Fruit fly (Drosophila melanogaster) whole organism, embryonic: ENCODE results near the gene CG32052.

ENCODE experiments used
- Ada2b ChIP-seq: fragments of 200-800 bp; sonication (Bioruptor generic); IDR thresholded peaks from 2 replicates; pipeline ENCODE4 v1.3.6; 2022; ENCODE audit warnings: missing biosample characterization, missing genetic modification characterization
- Atf-2 ChIP-seq: fragments of 200-800 bp; sonication (Bioruptor generic); optimal IDR thresholded peaks from 2 replicates; lab custom pipeline; 2016; ENCODE audit warnings: missing biosample characterization, missing genetic modification characterization
- Bdp1 ChIP-seq: fragments of 200-800 bp; sonication (Bioruptor generic); optimal IDR thresholded peaks from 3 replicates; lab custom pipeline; 2016; ENCODE audit warnings: missing biosample characterization, missing genetic modification characterization
- CG10366 ChIP-seq: fragments of 200-800 bp; sonication (Bioruptor generic); IDR thresholded peaks from 2 replicates; pipeline ENCODE4 v1.3.6; 2022; ENCODE audit warnings: missing biosample characterization, missing genetic modification characterization
- CG10979 ChIP-seq: fragments of 200-800 bp; sonication (Bioruptor generic); optimal IDR thresholded peaks from 2 replicates; lab custom pipeline; 2018; ENCODE audit warnings: missing biosample characterization, mild to moderate bottlenecking, missing genetic modification characterization, moderate library complexity
- CG11504 ChIP-seq: fragments of 200-800 bp; sonication (Bioruptor generic); optimal IDR thresholded peaks from 3 replicates; lab custom pipeline; 2019; ENCODE audit warnings: missing biosample characterization, mild to moderate bottlenecking, missing genetic modification characterization, moderate library complexity
- CG11723 ChIP-seq: fragments of 200-800 bp; sonication (Bioruptor generic); optimal IDR thresholded peaks from 2 replicates; lab custom pipeline; 2017; ENCODE audit warnings: missing biosample characterization, mild to moderate bottlenecking, missing genetic modification characterization
- CG1233 ChIP-seq: fragments of 200-800 bp; sonication (Bioruptor generic); optimal IDR thresholded peaks from 4 replicates; lab custom pipeline; 2018; ENCODE audit warnings: missing biosample characterization, mild to moderate bottlenecking, missing genetic modification characterization
- CG13123 ChIP-seq: fragments of 200-800 bp; sonication (Bioruptor generic); optimal IDR thresholded peaks from 2 replicates; lab custom pipeline; 2016; ENCODE audit warnings: missing biosample characterization, missing genetic modification characterization
- CG17328 ChIP-seq: fragments of 200-800 bp; sonication (Bioruptor generic); IDR thresholded peaks from 2 replicates; pipeline ENCODE4 v1.3.6; 2022; ENCODE audit warnings: missing biosample characterization, missing genetic modification characterization
- CG18599 ChIP-seq: fragments of 200-800 bp; sonication (Bioruptor generic); optimal IDR thresholded peaks from 3 replicates; lab custom pipeline; 2017; ENCODE audit warnings: missing biosample characterization, missing genetic modification characterization, mild to moderate bottlenecking, moderate library complexity, missing genetic modification reagents
- CG2120 ChIP-seq: fragments of 200-800 bp; sonication (Bioruptor generic); optimal IDR thresholded peaks from 3 replicates; lab custom pipeline; 2016; ENCODE audit warnings: missing biosample characterization, missing genetic modification characterization
- CG2875 ChIP-seq: fragments of 200-800 bp; sonication (Bioruptor generic); optimal IDR thresholded peaks from 2 replicates; lab custom pipeline; 2017; ENCODE audit warnings: missing biosample characterization, mild to moderate bottlenecking, missing genetic modification characterization, missing genetic modification reagents
- CG31388 ChIP-seq: fragments of 200-800 bp; sonication (Bioruptor generic); optimal IDR thresholded peaks from 2 replicates; lab custom pipeline; 2016; ENCODE audit warnings: missing biosample characterization, missing genetic modification characterization
- CG32532 ChIP-seq: fragments of 200-800 bp; sonication (Bioruptor generic); IDR thresholded peaks from 2 replicates; pipeline ENCODE4 v1.3.6; 2022; ENCODE audit warnings: missing biosample characterization, missing genetic modification characterization
- CG4707 ChIP-seq: fragments of 200-800 bp; sonication (Bioruptor generic); optimal IDR thresholded peaks from 2 replicates; lab custom pipeline; 2018; ENCODE audit warnings: missing biosample characterization, mild to moderate bottlenecking, missing genetic modification characterization, moderate library complexity
- CG6254 ChIP-seq: fragments of 200-800 bp; sonication (Bioruptor generic); optimal IDR thresholded peaks from 3 replicates; lab custom pipeline; 2017; ENCODE audit warnings: mild to moderate bottlenecking, missing biosample characterization, missing genetic modification reagents, missing genetic modification characterization
- CG6654 ChIP-seq: fragments of 200-800 bp; sonication (Bioruptor generic); optimal IDR thresholded peaks from 2 replicates; lab custom pipeline; 2017; ENCODE audit warnings: missing biosample characterization, mild to moderate bottlenecking, missing genetic modification characterization
- CG7745 ChIP-seq: fragments of 200-800 bp; sonication (Bioruptor generic); optimal IDR thresholded peaks from 2 replicates; lab custom pipeline; 2018; ENCODE audit warnings: missing biosample characterization, mild to moderate bottlenecking, missing genetic modification characterization, moderate library complexity
- CG8388 ChIP-seq: fragments of 200-800 bp; sonication (Bioruptor generic); optimal IDR thresholded peaks from 2 replicates; lab custom pipeline; 2019; ENCODE audit warnings: missing biosample characterization, mild to moderate bottlenecking, missing genetic modification characterization, moderate library complexity
- CG8765 ChIP-seq: fragments of 200-800 bp; sonication (Bioruptor generic); IDR thresholded peaks from 2 replicates; pipeline ENCODE4 v1.3.6; 2022; ENCODE audit warnings: missing biosample characterization, missing genetic modification characterization
- CG9609 ChIP-seq: fragments of 200-800 bp; sonication (Bioruptor generic); optimal IDR thresholded peaks from 3 replicates; lab custom pipeline; 2016; ENCODE audit warnings: missing biosample characterization, missing genetic modification characterization
- CG9817 ChIP-seq: fragments of 200-800 bp; sonication (Bioruptor generic); optimal IDR thresholded peaks from 2 replicates; lab custom pipeline; 2018; ENCODE audit warnings: missing biosample characterization, mild to moderate bottlenecking, missing genetic modification characterization, moderate library complexity
- CkIIα-i1 ChIP-seq: fragments of 200-800 bp; sonication (Bioruptor generic); IDR thresholded peaks from 2 replicates; pipeline ENCODE4 v1.3.6; 2022; ENCODE audit warnings: missing biosample characterization, missing genetic modification characterization
- Doc2 ChIP-seq: fragments of 200-800 bp; sonication (Bioruptor generic); IDR thresholded peaks from 2 replicates; pipeline ENCODE4 v1.3.6; 2022; ENCODE audit warnings: missing biosample characterization, missing genetic modification characterization
- Nf-YA ChIP-seq: fragments of 200-800 bp; sonication (Bioruptor generic); IDR thresholded peaks from 2 replicates; pipeline ENCODE4 v1.3.6; 2022; ENCODE audit warnings: missing biosample characterization, missing genetic modification characterization
- Oli ChIP-seq: fragments of 200-800 bp; sonication (Bioruptor generic); optimal IDR thresholded peaks from 2 replicates; lab custom pipeline; 2018; ENCODE audit warnings: missing biosample characterization, mild to moderate bottlenecking, missing genetic modification characterization, moderate library complexity
- Side ChIP-seq: fragments of 200-800 bp; sonication (Bioruptor generic); optimal IDR thresholded peaks from 2 replicates; lab custom pipeline; 2016; ENCODE audit warnings: missing biosample characterization, missing genetic modification characterization
- Sin3A ChIP-seq: fragments of >200 bp; optimal IDR thresholded peaks from 2 replicates; lab custom pipeline; 2018
- Stat92E ChIP-seq, 3 experiments: fragments of >200 bp in 2 of 3; fragments of 200-800 bp in 1 of 3; sonication (Bioruptor generic) in 1 of 3; optimal IDR thresholded peaks; 2 replicates each; lab custom pipeline; 2017 to 2019; ENCODE audit warnings: missing biosample characterization in 3 of 3, missing genetic modification characterization in 3 of 3, mild to moderate bottlenecking in 1 of 3, moderate library complexity in 1 of 3
- Usf ChIP-seq: fragments of 200-800 bp; sonication (Bioruptor generic); optimal IDR thresholded peaks from 2 replicates; lab custom pipeline; 2017; ENCODE audit warnings: missing genotype, missing biosample characterization, missing genetic modification characterization
- az2 ChIP-seq: fragments of 200-800 bp; sonication (Bioruptor generic); optimal IDR thresholded peaks from 3 replicates; lab custom pipeline; 2016; ENCODE audit warnings: missing biosample characterization, missing genetic modification characterization
- dimm ChIP-seq: fragments of 200-800 bp; sonication (Bioruptor generic); IDR thresholded peaks from 2 replicates; pipeline ENCODE4 v1.3.6; 2022; ENCODE audit warnings: missing biosample characterization, missing genetic modification characterization
- fd3F ChIP-seq: fragments of 200-800 bp; sonication (Bioruptor generic); optimal IDR thresholded peaks from 2 replicates; lab custom pipeline; 2018; ENCODE audit warnings: missing biosample characterization, mild to moderate bottlenecking, missing genetic modification characterization, moderate library complexity
- fru ChIP-seq: fragments of >200 bp; optimal IDR thresholded peaks from 2 replicates; lab custom pipeline; 2017
- grau ChIP-seq: fragments of 200-800 bp; optimal IDR thresholded peaks from 3 replicates; lab custom pipeline; 2019; ENCODE audit warnings: missing biosample characterization, mild to moderate bottlenecking, missing genetic modification characterization, moderate library complexity
- gro ChIP-seq: fragments of 200-800 bp; sonication (Bioruptor generic); optimal IDR thresholded peaks from 2 replicates; lab custom pipeline; 2016; ENCODE audit warnings: missing biosample characterization, missing genetic modification characterization
- kay ChIP-seq: fragments of 200-800 bp; sonication (Bioruptor generic); optimal IDR thresholded peaks from 2 replicates; lab custom pipeline; 2016; ENCODE audit warnings: missing biosample characterization, missing genetic modification characterization
- knrl ChIP-seq: fragments of 200-800 bp; sonication (Bioruptor generic); IDR thresholded peaks from 3 replicates; pipeline ENCODE4 v1.3.6; 2022; ENCODE audit warnings: missing biosample characterization, missing genetic modification characterization; ENCODE audit not compliant: partially characterized antibody
- odd ChIP-seq: fragments of 200-800 bp; sonication (Bioruptor generic); optimal IDR thresholded peaks from 2 replicates; lab custom pipeline; 2017; ENCODE audit warnings: missing biosample characterization, mild to moderate bottlenecking, missing genetic modification characterization
- otp ChIP-seq: fragments of 200-800 bp; sonication (Bioruptor generic); IDR thresholded peaks from 3 replicates; pipeline ENCODE4, ENCODE4 v1.3.6; 2022; ENCODE audit warnings: missing biosample characterization, missing genetic modification characterization
- p53 ChIP-seq: fragments of 200-800 bp; sonication (Bioruptor generic); optimal IDR thresholded peaks from 2 replicates; lab custom pipeline; 2016; ENCODE audit warnings: missing biosample characterization, missing genetic modification characterization
- pb ChIP-seq: fragments of 200-800 bp; sonication (Bioruptor generic); optimal IDR thresholded peaks from 3 replicates; lab custom pipeline; 2016; ENCODE audit warnings: missing biosample characterization, missing genetic modification characterization
- repo ChIP-seq: fragments of 200-800 bp; sonication (Bioruptor generic); optimal IDR thresholded peaks from 2 replicates; lab custom pipeline; 2016; ENCODE audit warnings: missing biosample characterization, missing genetic modification characterization
- scrt ChIP-seq: fragments of 200-800 bp; sonication (Bioruptor generic); optimal IDR thresholded peaks from 2 replicates; lab custom pipeline; 2018; ENCODE audit warnings: missing biosample characterization, mild to moderate bottlenecking, missing genetic modification characterization, moderate library complexity
- sna ChIP-seq: fragments of 200-800 bp; sonication (Bioruptor generic); IDR thresholded peaks from 2 replicates; pipeline ENCODE4 v1.3.6; 2022; ENCODE audit warnings: missing biosample characterization, missing genetic modification characterization; ENCODE audit not compliant: partially characterized antibody
- stwl ChIP-seq: fragments of 200-800 bp; sonication (Bioruptor generic); optimal IDR thresholded peaks from 3 replicates; lab custom pipeline; 2018; ENCODE audit warnings: missing biosample characterization, mild to moderate bottlenecking, missing genetic modification characterization, moderate library complexity
- tio ChIP-seq: fragments of 200-800 bp; sonication (Bioruptor generic); optimal IDR thresholded peaks from 2 replicates; lab custom pipeline; 2017; ENCODE audit warnings: missing biosample characterization, missing genetic modification characterization, inconsistent platforms
- trem ChIP-seq: fragments of 200-800 bp; optimal IDR thresholded peaks from 3 replicates; lab custom pipeline; 2019; ENCODE audit warnings: missing biosample characterization, mild to moderate bottlenecking, missing genetic modification characterization, moderate library complexity
- wek ChIP-seq: fragments of 200-800 bp; sonication (Bioruptor generic); optimal IDR thresholded peaks from 3 replicates; lab custom pipeline; 2018; ENCODE audit warnings: missing biosample characterization, mild to moderate bottlenecking, missing genetic modification characterization, moderate library complexity

The CG32052 gene

dm6 chr3L:9855784-9856426 is 69.1 kb downstream of the CG32052 start (continued):
- TF ChIP-seq CG9609 (GFP tag; lab: Kevin White, UChicago), result peak; percentile 97
- TF ChIP-seq dimm (GFP tag; lab: Robert Waterston, UW), result peak; percentile 93
- TF ChIP-seq sna, result no peak
- TF ChIP-seq Usf (GFP tag; lab: Kevin White, UChicago), result peak; percentile 96
- peak; percentile 78 for TF ChIP-seq CG7745
- TF ChIP-seq gro (GFP tag; lab: Kevin White, UChicago), result peak; percentile 93
- TF ChIP-seq CG8388 (GFP tag; lab: Kevin White, UChicago), result peak; percentile 97
- peak; percentile 98 for TF ChIP-seq CG8765
- peak; percentile 99 for TF ChIP-seq CG17328 (GFP tag; lab: Robert Waterston, UW)
- peak; percentile 94 for TF ChIP-seq CG1233
- no peak for TF ChIP-seq Sin3A (lab: Kevin White, UChicago)
- TF ChIP-seq CG11723, result peak; percentile 94
- peak; percentile 87 for TF ChIP-seq wek (GFP tag; lab: Kevin White, UChicago)
- TF ChIP-seq CG4707 (GFP tag; lab: Kevin White, UChicago), result peak; percentile 90
- peak; percentile 98 for TF ChIP-seq otp (GFP tag; lab: Robert Waterston, UW)
- peak; percentile 99 for TF ChIP-seq Side (GFP tag; lab: Kevin White, UChicago)
- TF ChIP-seq p53 (GFP tag; lab: Kevin White, UChicago), result peak; percentile 96
- TF ChIP-seq CG9817 (tag; lab: Kevin White, UChicago), result peak; percentile 93
- peak; percentile 96 for TF ChIP-seq CG18599 (GFP tag; lab: Kevin White, UChicago)
- peak; percentile 76 for TF ChIP-seq fd3F (GFP tag; lab: Kevin White, UChicago)
- TF ChIP-seq CG6254, result peak; percentile 97
- TF ChIP-seq CG10979 (tag; lab: Kevin White, UChicago), result peak; percentile 100
- peak; percentile 96 for TF ChIP-seq tio
- TF ChIP-seq CG10366, result peak; percentile 96
- TF ChIP-seq stwl (tag; lab: Kevin White, UChicago), result peak; percentile 66
- TF ChIP-seq CG13123 (GFP tag; lab: Kevin White, UChicago), result peak; percentile 94
- TF ChIP-seq Stat92E (GFP tag; optimal IDR thresholded peaks at IDR 0.05; lab: Kevin White, UChicago), result peak in 1 of 3 experiments; percentile 96
- TF ChIP-seq Bdp1 (GFP tag; lab: Kevin White, UChicago), result peak; percentile 92
- peak; percentile 94 for TF ChIP-seq CG31388 (GFP tag; lab: Kevin White, UChicago)
- peak; percentile 51; the same call in 1 of the 2 replicates for TF ChIP-seq CkIIα-i1 (GFP tag; lab: Robert Waterston, UW)
- TF ChIP-seq pb (GFP tag; lab: Kevin White, UChicago), result peak; percentile 95
- TF ChIP-seq kay (GFP tag; lab: Kevin White, UChicago), result peak; percentile 85
- peak; percentile 89 for TF ChIP-seq odd
- peak; percentile 93 for TF ChIP-seq Nf-YA (GFP tag; lab: Robert Waterston, UW)
- TF ChIP-seq fru (lab: Kevin White, UChicago), result no peak
- peak; percentile 97 for TF ChIP-seq Oli (tag; lab: Kevin White, UChicago)
- peak; percentile 92 for TF ChIP-seq CG6654 (GFP tag; lab: Kevin White, UChicago)
- TF ChIP-seq CG2875 (GFP tag; lab: Kevin White, UChicago), result peak; percentile 97
- TF ChIP-seq Atf-2 (GFP tag; lab: Kevin White, UChicago), result peak; percentile 97
- TF ChIP-seq Ada2b (GFP tag; lab: Robert Waterston, UW), result peak; percentile 94
- peak; percentile 84 for TF ChIP-seq Doc2 (GFP tag; lab: Robert Waterston, UW)
- peak; percentile 97 for TF ChIP-seq trem (tag; lab: Kevin White, UChicago)
- peak; percentile 94 for TF ChIP-seq grau (tag; lab: Kevin White, UChicago)
- TF ChIP-seq CG2120 (GFP tag; lab: Kevin White, UChicago), result peak; percentile 90
- TF ChIP-seq az2 (GFP tag; lab: Kevin White, UChicago), result peak; percentile 98
- no peak for TF ChIP-seq knrl
- peak; percentile 94 for TF ChIP-seq CG32532
- TF ChIP-seq repo (GFP tag; lab: Kevin White, UChicago), result peak; percentile 97
- TF ChIP-seq scrt (GFP tag; lab: Kevin White, UChicago), result peak; percentile 88
- peak; percentile 97 for TF ChIP-seq CG11504 (tag; lab: Kevin White, UChicago)
